Worm (Caenorhabditis elegans): ENCODE measurements around the gene Y62H9A.2.

Gene Y62H9A.2

ce11 chrX:11854903-11855302 lies 23.1 kb downstream of the Y62H9A.2 start, which contains the start of gene F54F7.8:
TSS of gene F54F7.8 (minus strand) at chrX:11855003.
- no peak for TF ChIP-seq ceh-43 (GFP tag; optimal IDR thresholded peaks at IDR 0.05)
- no peak for TF ChIP-seq zip-8 (tag; optimal IDR thresholded peaks at IDR 0.05)
- no peak for TF ChIP-seq cnd-1 (tag; optimal IDR thresholded peaks at IDR 0.05)
- no peak for TF ChIP-seq snpc-4 (tag; optimal IDR thresholded peaks at IDR 0.05)
- TF ChIP-seq pha-4 (tag; optimal IDR thresholded peaks at IDR 0.05), result no peak
- no peak for TF ChIP-seq nhr-12 (tag; optimal IDR thresholded peaks at IDR 0.05)
- TF ChIP-seq lin-13 (tag; optimal IDR thresholded peaks at IDR 0.05), result no peak
- TF ChIP-seq ceh-83 (GFP tag; optimal IDR thresholded peaks at IDR 0.05), result no peak
- no peak for TF ChIP-seq M03D4.4 (tag; optimal IDR thresholded peaks at IDR 0.05)
- no peak for TF ChIP-seq nhr-2 (tag; optimal IDR thresholded peaks at IDR 0.05)
- TF ChIP-seq ces-1 (GFP tag; optimal IDR thresholded peaks at IDR 0.05), result no peak
- no peak for TF ChIP-seq drap-1 (GFP tag; optimal IDR thresholded peaks at IDR 0.05)
- TF ChIP-seq unc-120 (tag; optimal IDR thresholded peaks at IDR 0.05; ENCODE audit: poor library complexity, severe bottlenecking), result no peak
- TF ChIP-seq ham-2 (GFP tag; optimal IDR thresholded peaks at IDR 0.05), result no peak
- no peak for TF ChIP-seq blmp-1 (tag; optimal IDR thresholded peaks at IDR 0.05)
- no peak for TF ChIP-seq sem-2 (GFP tag; optimal IDR thresholded peaks at IDR 0.05)
- TF ChIP-seq mab-5 (tag; optimal IDR thresholded peaks at IDR 0.05), result no peak
- no peak for TF ChIP-seq lin-32 (GFP tag; optimal IDR thresholded peaks at IDR 0.05)

- TF ChIP-seq flh-1 (GFP tag; optimal IDR thresholded peaks at IDR 0.05) (no peak), lin-32 (GFP tag; optimal IDR thresholded peaks at IDR 0.05) (no peak), lin-13 (tag; optimal IDR thresholded peaks at IDR 0.05) (no peak), lsy-2 (tag; optimal IDR thresholded peaks at IDR 0.05) (no peak), hlh-1 (tag; optimal IDR thresholded peaks at IDR 0.05) (no peak), pha-4 (tag; optimal IDR thresholded peaks at IDR 0.05) (no peak), ceh-39 (tag; optimal IDR thresholded peaks at IDR 0.05) (no peak), drap-1 (GFP tag; optimal IDR thresholded peaks at IDR 0.05) (no peak)
Observed at ce11 chrX:11854432-11854831, 23.6 kb downstream of the Y62H9A.2 start.

- no peak for TF ChIP-seq zip-8 (tag; optimal IDR thresholded peaks at IDR 0.05)
- no peak for TF ChIP-seq sptf-1 (tag; optimal IDR thresholded peaks at IDR 0.05)
- TF ChIP-seq mep-1 (tag; optimal IDR thresholded peaks at IDR 0.05), result no peak
- no peak for TF ChIP-seq M03D4.4 (tag; optimal IDR thresholded peaks at IDR 0.05)
- TF ChIP-seq ceh-83 (GFP tag; optimal IDR thresholded peaks at IDR 0.05), result no peak
- TF ChIP-seq unc-120 (tag; optimal IDR thresholded peaks at IDR 0.05; ENCODE audit: poor library complexity, severe bottlenecking), result no peak
- TF ChIP-seq bed-3 (GFP tag; optimal IDR thresholded peaks at IDR 0.05), result no peak
- no peak for TF ChIP-seq lin-13 (tag; optimal IDR thresholded peaks at IDR 0.05)
- no peak for TF ChIP-seq tbx-8 (GFP tag; optimal IDR thresholded peaks at IDR 0.05)
- no peak for TF ChIP-seq hlh-1 (tag; optimal IDR thresholded peaks at IDR 0.05)
- no peak for TF ChIP-seq mab-5 (tag; optimal IDR thresholded peaks at IDR 0.05)
- no peak for TF ChIP-seq nhr-237 (tag; optimal IDR thresholded peaks at IDR 0.05)
- no peak for TF ChIP-seq ceh-39 (tag; optimal IDR thresholded peaks at IDR 0.05)
- TF ChIP-seq cnd-1 (tag; optimal IDR thresholded peaks at IDR 0.05), result no peak
- TF ChIP-seq elt-1 (tag; optimal IDR thresholded peaks at IDR 0.05; ENCODE audit: borderline replicate concordance, insufficient read depth), result no peak
Observed at ce11 chrX:11852494-11852893, 25.5 kb downstream of the Y62H9A.2 start, which contains the start of gene xtr-1. TSS of gene xtr-1 (plus strand) at chrX:11852794.

- no peak for TF ChIP-seq snpc-4 (tag; optimal IDR thresholded peaks at IDR 0.05)
- no peak for TF ChIP-seq elt-1 (tag; optimal IDR thresholded peaks at IDR 0.05; ENCODE audit: borderline replicate concordance, insufficient read depth)
- TF ChIP-seq flh-1 (GFP tag; optimal IDR thresholded peaks at IDR 0.05), result no peak
Observed at ce11 chrX:11850572-11850971, 27.4 kb downstream of the Y62H9A.2 start, which contains the start of gene F54F7.14. TSS of gene F54F7.14 (plus strand) at chrX:11850872.

ce11 chrX:11850082-11850481 lies 27.9 kb downstream of the Y62H9A.2 start, which contains the start of gene F54F7.3:
TSS of gene F54F7.3 (minus strand) at chrX:11850182.
- no peak for TF ChIP-seq lin-13 (tag; optimal IDR thresholded peaks at IDR 0.05)
- TF ChIP-seq elt-1 (tag; optimal IDR thresholded peaks at IDR 0.05; ENCODE audit: borderline replicate concordance, insufficient read depth), result no peak
- TF ChIP-seq ceh-43 (GFP tag; optimal IDR thresholded peaks at IDR 0.05), result no peak
- no peak for TF ChIP-seq sem-2 (GFP tag; optimal IDR thresholded peaks at IDR 0.05)
- no peak for TF ChIP-seq flh-1 (GFP tag; optimal IDR thresholded peaks at IDR 0.05)
- no peak for TF ChIP-seq bed-3 (GFP tag; optimal IDR thresholded peaks at IDR 0.05)
- no peak for TF ChIP-seq lin-32 (GFP tag; optimal IDR thresholded peaks at IDR 0.05)
- no peak for TF ChIP-seq ztf-11 (tag; optimal IDR thresholded peaks at IDR 0.05)
- TF ChIP-seq ceh-83 (GFP tag; optimal IDR thresholded peaks at IDR 0.05), result no peak
- TF ChIP-seq mab-5 (tag; optimal IDR thresholded peaks at IDR 0.05), result no peak
- no peak for TF ChIP-seq ces-1 (GFP tag; optimal IDR thresholded peaks at IDR 0.05)
- TF ChIP-seq tbx-8 (GFP tag; optimal IDR thresholded peaks at IDR 0.05), result no peak
- no peak for TF ChIP-seq snpc-4 (tag; optimal IDR thresholded peaks at IDR 0.05)
- no peak for TF ChIP-seq ceh-39 (tag; optimal IDR thresholded peaks at IDR 0.05)
- no peak for TF ChIP-seq M03D4.4 (tag; optimal IDR thresholded peaks at IDR 0.05)
- no peak for TF ChIP-seq unc-62 (GFP tag; optimal IDR thresholded peaks at IDR 0.05)
- no peak for TF ChIP-seq sptf-1 (tag; optimal IDR thresholded peaks at IDR 0.05)
- no peak for TF ChIP-seq nhr-2 (tag; optimal IDR thresholded peaks at IDR 0.05)
